Worm (Caenorhabditis elegans) whole organism, L4 larva: ENCODE results near the gene C32H11.3.

Experiments used
- aha-1 ChIP-seq: fragments of 150-350 bp; peaks from one replicate; lab custom pipeline; 2014; ENCODE audit warnings: missing biosample characterization, missing genetic modification characterization
- lim-7 ChIP-seq: fragments of 200-800 bp; sonication (Bioruptor generic); IDR thresholded peaks from 2 replicates; pipeline ENCODE4 v1.3.6; 2022; ENCODE audit warnings: missing genetic modification characterization, missing compliant biosample characterization
- madf-9 ChIP-seq: fragments of 200-800 bp; sonication (Bioruptor generic); conservative IDR thresholded peaks from 2 replicates; pipeline ENCODE4 v1.3.6; 2022; ENCODE audit warnings: missing genetic modification reagents, missing genetic modification characterization, missing compliant biosample characterization
- nhr-237 ChIP-seq: sonication (generic microtip); optimal IDR thresholded peaks from 2 replicates; lab custom pipeline; 2017; ENCODE audit warnings: missing biosample characterization, missing genetic modification characterization
- nhr-28 ChIP-seq: fragments of 150-350 bp; optimal IDR thresholded peaks from 2 replicates; lab custom pipeline; 2014; ENCODE audit warnings: missing biosample characterization, missing genetic modification characterization
- unc-62 ChIP-seq, 3 experiments: fragments of 150-350 bp in 1 of 3; sonication (generic microtip); optimal IDR thresholded peaks in 2 of 3; peaks in 1 of 3; 1 replicate in 1 of 3; 2 replicates in 2 of 3; lab custom pipeline; 2014 to 2017; ENCODE audit warnings: missing biosample characterization in 3 of 3, missing genetic modification characterization in 3 of 3, missing genetic modification reagents in 3 of 3, missing genotype in 1 of 3
- vab-7 ChIP-seq: fragments of 200-800 bp; sonication (Bioruptor generic); IDR thresholded peaks from 2 replicates; pipeline ENCODE4 v1.3.6; 2022; ENCODE audit warnings: missing genetic modification reagents, missing genetic modification characterization, missing compliant biosample characterization

- no peak for TF ChIP-seq madf-9 (GFP tag; lab: Robert Waterston, UW)
- TF ChIP-seq unc-62 (GFP tag; optimal IDR thresholded peaks at IDR 0.05 in 1 of 2; lab: Kevin White, UChicago) = no peak
- TF ChIP-seq unc-62 (tag; optimal IDR thresholded peaks at IDR 0.05; lab: Kevin White, UChicago) = no peak
- TF ChIP-seq aha-1 (tag; lab: Kevin White, UChicago) = no peak
- no peak for TF ChIP-seq vab-7 (GFP tag; lab: Robert Waterston, UW)
- TF ChIP-seq nhr-28 (tag; lab: Kevin White, UChicago) = no peak
- no peak for TF ChIP-seq nhr-237 (tag; lab: Kevin White, UChicago)
- TF ChIP-seq lim-7 (GFP tag; lab: Robert Waterston, UW) = no peak
Observed at ce11 chrIV:12957730-12958129, 39.4 kb downstream of the C32H11.3 start, which contains the start of gene F55G11.6.
